Fruit fly (Drosophila melanogaster) whole organism, prepupa: ENCODE data around the gene CG9733.

Experiments
- Blimp-1 ChIP-seq: fragments of 200-800 bp; sonication (Bioruptor generic); optimal IDR thresholded peaks from 3 replicates; lab custom pipeline; 2017; ENCODE audit warnings: missing biosample characterization, missing genetic modification characterization, mild to moderate bottlenecking, moderate library complexity, missing genetic modification reagents
- CG10631 ChIP-seq: fragments of 200-800 bp; sonication (Bioruptor generic); optimal IDR thresholded peaks from 2 replicates; lab custom pipeline; 2016; ENCODE audit warnings: missing biosample characterization, missing genetic modification characterization
- CG10669 ChIP-seq: fragments of 200-800 bp; sonication (Bioruptor generic); optimal IDR thresholded peaks from 3 replicates; lab custom pipeline; 2018; ENCODE audit warnings: missing biosample characterization, mild to moderate bottlenecking, missing genetic modification characterization, moderate library complexity
- CG11294 ChIP-seq: fragments of 200-800 bp; sonication (Bioruptor generic); IDR thresholded peaks from 2 replicates; pipeline ENCODE4 v1.3.6; 2022; ENCODE audit warnings: missing biosample characterization, missing genetic modification characterization
- CG11762 ChIP-seq: fragments of 200-800 bp; sonication (Bioruptor generic); optimal IDR thresholded peaks from 3 replicates; lab custom pipeline; 2016; ENCODE audit warnings: missing biosample characterization, missing genetic modification characterization; ENCODE audit not compliant: insufficient read depth
- CG11902 ChIP-seq: fragments of 200-800 bp; sonication (Bioruptor generic); optimal IDR thresholded peaks from 3 replicates; lab custom pipeline; 2016; ENCODE audit warnings: missing biosample characterization, missing genetic modification characterization
- CG15336 ChIP-seq: fragments of 200-800 bp; sonication (Bioruptor generic); IDR thresholded peaks from 2 replicates; pipeline ENCODE4 v1.3.6; 2022; ENCODE audit warnings: missing biosample characterization, missing genetic modification characterization
- CG1621 ChIP-seq: fragments of 200-800 bp; sonication (Bioruptor generic); optimal IDR thresholded peaks from 3 replicates; lab custom pipeline; 2018; ENCODE audit warnings: missing biosample characterization, mild to moderate bottlenecking, missing genetic modification characterization
- CG16779 ChIP-seq: fragments of 200-800 bp; sonication (Bioruptor generic); optimal IDR thresholded peaks from 3 replicates; lab custom pipeline; 2017; ENCODE audit warnings: missing biosample characterization, mild to moderate bottlenecking, missing genetic modification characterization
- CG3032 ChIP-seq: fragments of 200-800 bp; optimal IDR thresholded peaks from 2 replicates; lab custom pipeline; 2019; ENCODE audit warnings: missing biosample characterization, mild to moderate bottlenecking, missing genetic modification characterization, moderate library complexity
- CG31627 ChIP-seq: fragments of 200-800 bp; sonication (Bioruptor generic); optimal IDR thresholded peaks from 3 replicates; lab custom pipeline; 2016; ENCODE audit warnings: missing biosample characterization, missing genetic modification characterization
- CG32006 ChIP-seq: fragments of 200-800 bp; sonication (Bioruptor generic); optimal IDR thresholded peaks from 3 replicates; lab custom pipeline; 2017; ENCODE audit warnings: missing biosample characterization, mild to moderate bottlenecking, missing genetic modification characterization
- CG34406 ChIP-seq: fragments of 200-800 bp; sonication (Bioruptor generic); optimal IDR thresholded peaks from 3 replicates; lab custom pipeline; 2016; ENCODE audit warnings: missing biosample characterization, missing genetic modification characterization
- CG4318 ChIP-seq: fragments of 200-800 bp; sonication (Bioruptor generic); optimal IDR thresholded peaks from 3 replicates; lab custom pipeline; 2017; ENCODE audit warnings: missing biosample characterization, mild to moderate bottlenecking, missing genetic modification characterization
- CG6163 ChIP-seq: fragments of 200-800 bp; sonication (Bioruptor generic); IDR thresholded peaks from 3 replicates; pipeline ENCODE4 v1.3.6; 2022; ENCODE audit warnings: missing biosample characterization, missing genetic modification characterization
- CG6276 ChIP-seq: fragments of 200-800 bp; sonication (Bioruptor generic); optimal IDR thresholded peaks from 2 replicates; lab custom pipeline; 2017; ENCODE audit warnings: missing biosample characterization, mild to moderate bottlenecking, missing genetic modification characterization
- CG6792 ChIP-seq: fragments of 200-800 bp; sonication (Bioruptor generic); optimal IDR thresholded peaks from 3 replicates; lab custom pipeline; 2016; ENCODE audit warnings: missing biosample characterization, missing genetic modification characterization
- CG6808 ChIP-seq: fragments of 200-800 bp; sonication (Bioruptor generic); optimal IDR thresholded peaks from 3 replicates; lab custom pipeline; 2017; ENCODE audit warnings: missing biosample characterization, missing genetic modification characterization, mild to moderate bottlenecking, moderate library complexity, missing genetic modification reagents
- CG6854 ChIP-seq: fragments of 200-800 bp; sonication (Bioruptor generic); optimal IDR thresholded peaks from 2 replicates; lab custom pipeline; 2017; ENCODE audit warnings: missing biosample characterization, mild to moderate bottlenecking, missing genetic modification characterization
- CG7368 ChIP-seq: fragments of 200-800 bp; sonication (Bioruptor generic); optimal IDR thresholded peaks from 3 replicates; lab custom pipeline; 2016; ENCODE audit warnings: missing biosample characterization, missing genetic modification characterization
- CG8119 ChIP-seq: fragments of 200-800 bp; sonication (Bioruptor generic); IDR thresholded peaks from 3 replicates; pipeline ENCODE4 v1.3.6; 2022; ENCODE audit warnings: missing biosample characterization, missing genetic modification characterization
- CG8632 ChIP-seq: fragments of 200-800 bp; sonication (Bioruptor generic); optimal IDR thresholded peaks from 3 replicates; lab custom pipeline; 2016; ENCODE audit warnings: missing biosample characterization, missing genetic modification characterization
- Eip75B ChIP-seq: fragments of 200-800 bp; sonication (Bioruptor generic); optimal IDR thresholded peaks from 3 replicates; lab custom pipeline; 2016; ENCODE audit warnings: missing biosample characterization, missing genetic modification characterization
- Eip78C ChIP-seq: fragments of 200-800 bp; sonication (Bioruptor generic); peaks from one replicate; lab custom pipeline; 2016; ENCODE audit warnings: missing biosample characterization, missing genetic modification characterization
- Eip93F ChIP-seq: fragments of 200-800 bp; sonication (Bioruptor generic); optimal IDR thresholded peaks from 2 replicates; lab custom pipeline; 2016; ENCODE audit warnings: missing biosample characterization, mild to moderate bottlenecking, missing genetic modification characterization
- Ets21C ChIP-seq: fragments of 200-800 bp; sonication (Bioruptor generic); optimal IDR thresholded peaks from 3 replicates; lab custom pipeline; 2016; ENCODE audit warnings: missing biosample characterization, missing genetic modification characterization
- Ets96B ChIP-seq: fragments of 200-800 bp; optimal IDR thresholded peaks from 2 replicates; lab custom pipeline; 2019; ENCODE audit warnings: missing biosample characterization, mild to moderate bottlenecking, missing genetic modification characterization, moderate library complexity
- Gug ChIP-seq: fragments of 200-800 bp; sonication (Bioruptor generic); IDR thresholded peaks from 2 replicates; pipeline ENCODE4 v1.3.6; 2022; ENCODE audit warnings: missing biosample characterization, missing genetic modification characterization
- Hr38 ChIP-seq: sonication (Bioruptor generic); optimal IDR thresholded peaks from 2 replicates; lab custom pipeline; 2016; ENCODE audit warnings: missing biosample characterization, missing genetic modification characterization
- Hr39 ChIP-seq: fragments of 200-800 bp; sonication (Bioruptor generic); optimal IDR thresholded peaks from 2 replicates; lab custom pipeline; 2016; ENCODE audit warnings: missing biosample characterization, missing genetic modification characterization
- Hr4 ChIP-seq: fragments of 200-800 bp; sonication (Bioruptor generic); optimal IDR thresholded peaks from 3 replicates; lab custom pipeline; 2016; ENCODE audit warnings: missing biosample characterization, missing genetic modification characterization
- Lpt ChIP-seq: fragments of 200-800 bp; sonication (Bioruptor generic); optimal IDR thresholded peaks from 3 replicates; lab custom pipeline; 2016; ENCODE audit warnings: missing biosample characterization, missing genetic modification characterization
- Met ChIP-seq: fragments of 200-800 bp; sonication (Bioruptor generic); optimal IDR thresholded peaks from 3 replicates; lab custom pipeline; 2016; ENCODE audit warnings: missing biosample characterization, missing genetic modification characterization
- OdsH ChIP-seq: fragments of 200-800 bp; sonication (Bioruptor generic); optimal IDR thresholded peaks from 3 replicates; lab custom pipeline; 2016; ENCODE audit warnings: missing biosample characterization, missing genetic modification characterization
- Sox102F ChIP-seq: fragments of 200-800 bp; sonication (Bioruptor generic); optimal IDR thresholded peaks from 2 replicates; lab custom pipeline; 2016; ENCODE audit warnings: missing biosample characterization, mild to moderate bottlenecking, missing genetic modification characterization
- Sox14 ChIP-seq: fragments of 200-800 bp; sonication (Bioruptor generic); optimal IDR thresholded peaks from 3 replicates; lab custom pipeline; 2016; ENCODE audit warnings: missing biosample characterization, missing genetic modification characterization
- Sox15 ChIP-seq: fragments of 200-800 bp; sonication (Bioruptor generic); optimal IDR thresholded peaks from 3 replicates; lab custom pipeline; 2016; ENCODE audit warnings: missing biosample characterization, missing genetic modification characterization
- achi ChIP-seq: fragments of 200-800 bp; sonication (Bioruptor generic); optimal IDR thresholded peaks from 3 replicates; lab custom pipeline; 2016; ENCODE audit warnings: missing biosample characterization, missing genetic modification characterization
- cyc ChIP-seq: fragments of 200-800 bp; sonication (Bioruptor generic); optimal IDR thresholded peaks from 3 replicates; lab custom pipeline; 2016; ENCODE audit warnings: missing biosample characterization, missing genetic modification characterization
- dsx ChIP-seq: fragments of 200-800 bp; optimal IDR thresholded peaks from 3 replicates; lab custom pipeline; 2019; ENCODE audit warnings: missing biosample characterization, mild to moderate bottlenecking, missing genetic modification characterization, moderate library complexity; ENCODE audit not compliant: poor library complexity, severe bottlenecking
- esn ChIP-seq: fragments of 200-800 bp; sonication (Bioruptor generic); optimal IDR thresholded peaks from 2 replicates; lab custom pipeline; 2016; ENCODE audit warnings: missing biosample characterization, mild to moderate bottlenecking, missing genetic modification characterization, moderate library complexity
- fd59A ChIP-seq: fragments of 200-800 bp; sonication (Bioruptor generic); optimal IDR thresholded peaks from 2 replicates; lab custom pipeline; 2017; ENCODE audit warnings: missing biosample characterization, mild to moderate bottlenecking, missing genetic modification characterization, missing genetic modification reagents
- fd85E ChIP-seq: fragments of 200-800 bp; sonication (Bioruptor generic); optimal IDR thresholded peaks from 3 replicates; lab custom pipeline; 2016; ENCODE audit warnings: missing biosample characterization, missing genetic modification characterization
- fkh ChIP-seq: fragments of 200-800 bp; sonication (Bioruptor generic); optimal IDR thresholded peaks from 3 replicates; lab custom pipeline; 2017; ENCODE audit warnings: missing biosample characterization, mild to moderate bottlenecking, missing genetic modification characterization, moderate library complexity
- lz ChIP-seq: fragments of 200-800 bp; sonication (Bioruptor generic); optimal IDR thresholded peaks from 3 replicates; lab custom pipeline; 2016; ENCODE audit warnings: missing biosample characterization, missing genetic modification characterization
- pdm3 ChIP-seq: fragments of 200-800 bp; sonication (Bioruptor generic); optimal IDR thresholded peaks from 3 replicates; lab custom pipeline; 2016; ENCODE audit warnings: missing biosample characterization, missing genetic modification characterization
- salr ChIP-seq, 2 experiments: fragments of 200-800 bp; sonication (Bioruptor generic); optimal IDR thresholded peaks; 3 replicates each; lab custom pipeline; 2016 to 2018; ENCODE audit warnings: missing biosample characterization in 2 of 2, missing genetic modification characterization in 2 of 2, mild to moderate bottlenecking in 1 of 2
- spab ChIP-seq: fragments of 200-800 bp; sonication (Bioruptor generic); optimal IDR thresholded peaks from 2 replicates; lab custom pipeline; 2017; ENCODE audit warnings: missing biosample characterization, mild to moderate bottlenecking, missing genetic modification characterization, missing genetic modification reagents
- ss ChIP-seq, 2 experiments: fragments of 200-800 bp; sonication (Bioruptor generic); optimal IDR thresholded peaks; 2 replicates in 1 of 2; 3 replicates in 1 of 2; lab custom pipeline; 2017 to 2018; ENCODE audit warnings: mild to moderate bottlenecking in 2 of 2, missing biosample characterization in 2 of 2, missing genetic modification characterization in 2 of 2, moderate library complexity in 1 of 2
- topi ChIP-seq: fragments of 200-800 bp; sonication (Bioruptor generic); optimal IDR thresholded peaks from 3 replicates; lab custom pipeline; 2016; ENCODE audit warnings: missing biosample characterization, missing genetic modification characterization

The CG9733 gene

DNA sequence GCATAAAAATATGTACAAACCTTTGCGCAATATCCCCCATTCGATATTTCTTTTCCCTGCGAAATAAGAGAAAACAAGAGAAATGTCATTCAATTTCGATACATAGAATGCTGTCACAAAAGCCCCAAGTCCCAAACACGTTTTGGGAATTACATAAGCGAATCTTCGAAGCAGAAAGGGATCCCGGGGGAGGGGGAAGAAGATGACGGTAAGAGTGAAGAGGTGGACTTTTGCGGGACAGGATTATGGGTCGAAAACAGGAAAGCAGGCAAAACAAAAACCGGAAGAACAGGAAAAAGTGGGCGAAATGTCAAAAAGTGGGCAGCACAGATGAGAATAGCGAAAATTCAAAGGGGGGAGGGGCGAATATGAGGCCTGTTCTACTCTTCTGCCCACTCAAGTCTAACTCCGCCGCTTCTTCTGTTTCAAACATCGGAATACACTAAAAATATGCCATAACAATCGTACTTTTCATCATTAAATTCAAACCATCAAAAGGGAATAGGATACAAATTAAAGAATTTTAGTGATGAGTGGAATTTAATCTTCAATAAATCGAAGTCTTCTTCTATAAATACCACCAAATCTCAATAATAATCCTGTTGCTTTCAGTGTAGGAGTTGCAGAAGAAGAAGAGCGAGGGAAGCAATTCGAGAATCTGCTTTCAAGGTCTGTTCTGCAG is 25.8 kb upstream of the CG9733 start:
- TF ChIP-seq Hr38 (GFP tag; lab: Kevin White, UChicago) = no peak
- peak; percentile 85 for TF ChIP-seq CG15336 (GFP tag; lab: Robert Waterston, UW)
- TF ChIP-seq CG6276 (GFP tag; lab: Kevin White, UChicago) = peak; percentile 80
- TF ChIP-seq CG11294 (GFP tag; lab: Robert Waterston, UW) = peak; percentile 73
- no peak for TF ChIP-seq Blimp-1 (GFP tag; lab: Kevin White, UChicago)
- TF ChIP-seq CG10669 = peak; percentile 98
- peak; percentile 98 for TF ChIP-seq Eip75B (GFP tag; lab: Kevin White, UChicago)
- peak; percentile 95 for TF ChIP-seq Lpt (GFP tag; lab: Kevin White, UChicago)
- TF ChIP-seq Met = peak; percentile 96
- TF ChIP-seq CG34406 = peak; percentile 94
- peak; percentile 92 for TF ChIP-seq Gug
- TF ChIP-seq CG6854 (GFP tag; lab: Kevin White, UChicago) = peak; percentile 70
- TF ChIP-seq fd85E (GFP tag; lab: Kevin White, UChicago) = peak; percentile 74
- TF ChIP-seq cyc (GFP tag; lab: Kevin White, UChicago) = peak; percentile 95
- TF ChIP-seq CG6792 = peak; percentile 96
- TF ChIP-seq Sox102F = peak; percentile 94
- TF ChIP-seq Hr39 (GFP tag; lab: Kevin White, UChicago) = peak; percentile 96
- peak; percentile 97 for TF ChIP-seq CG1621 (tag; lab: Kevin White, UChicago)
- TF ChIP-seq CG16779 = peak; percentile 93
- peak; percentile 91 for TF ChIP-seq Sox15 (GFP tag; lab: Kevin White, UChicago)
- TF ChIP-seq CG6808 (GFP tag; lab: Kevin White, UChicago) = peak; percentile 95
- peak; percentile 98 for TF ChIP-seq Sox14 (GFP tag; lab: Kevin White, UChicago)
- TF ChIP-seq fd59A (GFP tag; lab: Kevin White, UChicago) = peak; percentile 96
- peak; percentile 97 for TF ChIP-seq achi (GFP tag; lab: Kevin White, UChicago)
- peak; percentile 97 for TF ChIP-seq esn (GFP tag; lab: Kevin White, UChicago)
- TF ChIP-seq CG31627 (GFP tag; lab: Kevin White, UChicago) = peak; percentile 97
- peak; percentile 94 for TF ChIP-seq topi (GFP tag; lab: Kevin White, UChicago)
- peak; percentile 98 for TF ChIP-seq CG3032
- TF ChIP-seq Ets96B (tag; lab: Kevin White, UChicago) = peak; percentile 99
- peak; percentile 99 for TF ChIP-seq Eip78C
- peak; percentile 99 for TF ChIP-seq CG10631 (GFP tag; lab: Kevin White, UChicago)
- TF ChIP-seq Hr4 = peak; percentile 82
- TF ChIP-seq spab (GFP tag; lab: Kevin White, UChicago) = peak; percentile 97
- peak; percentile 19 for TF ChIP-seq Eip93F (GFP tag; lab: Kevin White, UChicago)
- peak; percentile 92 for TF ChIP-seq CG32006 (GFP tag; lab: Kevin White, UChicago)
- peak; percentile 97 to 98 for TF ChIP-seq salr (GFP tag; optimal IDR thresholded peaks at IDR 0.05; lab: Kevin White, UChicago)
- TF ChIP-seq CG6163 (GFP tag; lab: Robert Waterston, UW) = peak; percentile 97
- peak; percentile 93 for TF ChIP-seq CG7368
- peak; percentile 94 for TF ChIP-seq Ets21C (GFP tag; lab: Kevin White, UChicago)
- no peak for TF ChIP-seq fkh (GFP tag; lab: Kevin White, UChicago)
- TF ChIP-seq ss (GFP tag; optimal IDR thresholded peaks at IDR 0.05; lab: Kevin White, UChicago) = peak; percentile 93 to 94
- peak; percentile 96 for TF ChIP-seq pdm3 (GFP tag; lab: Kevin White, UChicago)
- peak; percentile 94 for TF ChIP-seq CG11762
- peak; percentile 92 for TF ChIP-seq CG8119 (GFP tag; lab: Robert Waterston, UW)
- peak; percentile 95 for TF ChIP-seq dsx (GFP tag; lab: Kevin White, UChicago)
- peak; percentile 95 for TF ChIP-seq lz (GFP tag; lab: Kevin White, UChicago)
- TF ChIP-seq CG8632 (GFP tag; lab: Kevin White, UChicago) = peak; percentile 95
- TF ChIP-seq CG11902 (GFP tag; lab: Kevin White, UChicago) = peak; percentile 87
- TF ChIP-seq CG4318 (GFP tag; lab: Kevin White, UChicago) = peak; percentile 77
- peak; percentile 96 for TF ChIP-seq OdsH (GFP tag; lab: Kevin White, UChicago)
